Worm (Caenorhabditis elegans): ENCODE data around the gene tbx-35.

DNA sequence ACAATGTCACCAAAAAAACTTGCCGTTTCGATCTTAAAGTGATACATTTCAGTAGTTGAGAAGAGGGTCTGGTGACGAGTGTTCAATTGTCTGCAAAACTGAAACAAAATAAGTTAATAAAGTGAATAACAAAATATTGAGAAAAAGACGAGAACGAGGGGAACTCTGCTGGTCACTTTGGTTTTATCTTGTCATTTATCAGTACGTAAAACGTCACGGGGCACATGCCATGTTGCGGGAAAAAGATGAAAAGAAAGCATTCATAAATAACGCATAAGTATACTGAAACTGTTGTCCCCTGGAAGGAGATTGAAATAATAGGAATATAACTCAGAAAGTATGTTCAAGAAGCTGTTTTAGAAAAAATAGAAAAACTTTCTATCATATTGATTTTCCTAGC is 10.4 kb downstream of the tbx-35 start, which contains the start of gene sahd-1:
- TF ChIP-seq mdl-1 (tag; optimal IDR thresholded peaks at IDR 0.05) (no peak), dmd-4 (tag; optimal IDR thresholded peaks at IDR 0.05) (no peak), nhr-12 (tag; optimal IDR thresholded peaks at IDR 0.05) (no peak), ceh-16 (tag; optimal IDR thresholded peaks at IDR 0.05) (no peak), nhr-25 (tag; optimal IDR thresholded peaks at IDR 0.05) (no peak), unc-55 (GFP tag; optimal IDR thresholded peaks at IDR 0.05) (no peak), egl-27 (tag; optimal IDR thresholded peaks at IDR 0.05) (no peak), R02D3.7 (tag; optimal IDR thresholded peaks at IDR 0.05) (no peak), lsy-2 (tag; optimal IDR thresholded peaks at IDR 0.05) (no peak)
